Worm (Caenorhabditis elegans) whole organism, L3 larva: ENCODE data around the gene gst-17.

Experiments used
- ZK546.5 ChIP-seq: sonication (generic microtip); optimal IDR thresholded peaks from 2 replicates; lab custom pipeline; 2017; ENCODE audit warnings: missing biosample characterization, missing genetic modification characterization
- ceh-16 ChIP-seq: sonication (generic microtip); optimal IDR thresholded peaks from 2 replicates; lab custom pipeline; 2017; ENCODE audit warnings: missing biosample characterization, missing genetic modification characterization
- daf-12 ChIP-seq: fragments of 150-350 bp; optimal IDR thresholded peaks from 2 replicates; lab custom pipeline; 2014; ENCODE audit warnings: missing biosample characterization, missing genetic modification reagents, missing genetic modification characterization
- fos-1 ChIP-seq: fragments of 150-350 bp; optimal IDR thresholded peaks from 2 replicates; lab custom pipeline; 2014; ENCODE audit warnings: missing biosample characterization, missing genetic modification characterization
- nhr-77 ChIP-seq: fragments of 150-350 bp; optimal IDR thresholded peaks from 2 replicates; lab custom pipeline; 2014; ENCODE audit warnings: missing biosample characterization, missing genetic modification characterization
- skn-1 ChIP-seq: fragments of 150-350 bp; optimal IDR thresholded peaks from 2 replicates; lab custom pipeline; 2014; ENCODE audit warnings: missing biosample characterization, missing genetic modification characterization
- ztf-11 ChIP-seq: fragments of 150-350 bp; optimal IDR thresholded peaks from 2 replicates; lab custom pipeline; 2014; ENCODE audit warnings: missing biosample characterization, missing genetic modification characterization

DNA sequence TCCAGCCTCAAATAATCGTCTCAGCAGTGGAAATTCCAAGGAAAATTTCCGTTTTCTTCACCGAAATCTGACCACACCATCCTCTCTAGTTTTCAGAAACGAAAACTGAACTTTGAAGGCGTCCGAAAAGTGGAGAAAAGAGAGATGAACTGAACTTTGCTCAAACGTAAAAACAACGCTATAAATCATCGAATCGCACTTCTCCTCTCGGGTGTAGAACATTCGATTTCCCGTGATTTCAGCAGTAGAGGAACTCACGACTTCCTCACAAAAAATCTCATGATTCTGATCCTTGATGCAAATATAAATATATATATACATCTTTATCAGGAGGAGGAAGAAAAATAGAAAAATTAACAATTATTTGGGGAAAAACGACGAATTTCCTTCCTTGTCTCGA lies 44.6 kb upstream of the gst-17 start:
- no peak for TF ChIP-seq nhr-77 (tag; lab: Kevin White, UChicago)
- TF ChIP-seq daf-12 (tag; lab: Kevin White, UChicago) = no peak
- no peak for TF ChIP-seq ztf-11
- TF ChIP-seq ZK546.5 (tag; lab: Kevin White, UChicago) = no peak
- TF ChIP-seq ceh-16 (tag; lab: Kevin White, UChicago) = no peak
- TF ChIP-seq skn-1 (tag; lab: Kevin White, UChicago) = no peak
- no peak for TF ChIP-seq fos-1 (tag; lab: Kevin White, UChicago)
